Fruit fly (Drosophila melanogaster) whole organism, embryonic: ENCODE measurements around the gene Polr3H.

Source experiments
- Adf1 ChIP-seq: fragments of 200-800 bp; sonication (Bioruptor generic); IDR thresholded peaks from 2 replicates; pipeline ENCODE4 v1.3.6; 2022; ENCODE audit warnings: missing biosample characterization, missing genetic modification characterization
- CG11456 ChIP-seq: fragments of 200-800 bp; sonication (Bioruptor generic); IDR thresholded peaks from 3 replicates; pipeline ENCODE4 v1.3.6; 2022; ENCODE audit warnings: missing biosample characterization, missing genetic modification characterization
- CG12071 ChIP-seq: fragments of 200-800 bp; sonication (Bioruptor generic); optimal IDR thresholded peaks from 3 replicates; lab custom pipeline; 2018; ENCODE audit warnings: missing biosample characterization, mild to moderate bottlenecking, missing genetic modification characterization
- CG12299 ChIP-seq: fragments of 200-800 bp; sonication (Bioruptor generic); optimal IDR thresholded peaks from 2 replicates; lab custom pipeline; 2018; ENCODE audit warnings: missing biosample characterization, mild to moderate bottlenecking, missing genetic modification characterization
- CG12769 ChIP-seq: fragments of 200-800 bp; sonication (Bioruptor generic); optimal IDR thresholded peaks from 2 replicates; lab custom pipeline; 2019; ENCODE audit warnings: missing biosample characterization, mild to moderate bottlenecking, missing genetic modification characterization, moderate library complexity
- CG13894 ChIP-seq: fragments of 200-800 bp; sonication (Bioruptor generic); optimal IDR thresholded peaks from 3 replicates; lab custom pipeline; 2018; ENCODE audit warnings: missing biosample characterization, mild to moderate bottlenecking, missing genetic modification characterization, moderate library complexity
- CG15479 ChIP-seq: fragments of 200-800 bp; sonication (Bioruptor generic); optimal IDR thresholded peaks from 3 replicates; lab custom pipeline; 2019; ENCODE audit warnings: missing biosample characterization, mild to moderate bottlenecking, missing genetic modification characterization, moderate library complexity
- CG16815 ChIP-seq: fragments of 200-800 bp; sonication (Bioruptor generic); optimal IDR thresholded peaks from 3 replicates; lab custom pipeline; 2017; ENCODE audit warnings: missing biosample characterization, mild to moderate bottlenecking, missing genetic modification characterization
- CG1832 ChIP-seq: fragments of 200-800 bp; sonication (Bioruptor generic); optimal IDR thresholded peaks from 2 replicates; lab custom pipeline; 2017; ENCODE audit warnings: missing biosample characterization, mild to moderate bottlenecking, missing genetic modification characterization, inconsistent platforms
- CG18764 ChIP-seq: fragments of 200-800 bp; sonication (Bioruptor generic); optimal IDR thresholded peaks from 3 replicates; lab custom pipeline; 2016; ENCODE audit warnings: missing biosample characterization, missing genetic modification characterization
- CG2120 ChIP-seq: fragments of 200-800 bp; sonication (Bioruptor generic); optimal IDR thresholded peaks from 3 replicates; lab custom pipeline; 2016; ENCODE audit warnings: missing biosample characterization, missing genetic modification characterization
- CG2129 ChIP-seq: fragments of 200-800 bp; sonication (Bioruptor generic); IDR thresholded peaks from 2 replicates; pipeline ENCODE4 v1.3.6; 2022; ENCODE audit warnings: missing biosample characterization, missing genetic modification characterization; ENCODE audit not compliant: partially characterized antibody
- CG32772 ChIP-seq: fragments of 200-800 bp; sonication (Bioruptor generic); IDR thresholded peaks from 2 replicates; pipeline ENCODE4 v1.3.6; 2022; ENCODE audit warnings: missing biosample characterization, missing genetic modification characterization
- CG34422 ChIP-seq: fragments of 200-800 bp; sonication (Bioruptor generic); IDR thresholded peaks from 3 replicates; pipeline ENCODE4 v1.3.6; 2022; ENCODE audit warnings: missing biosample characterization, missing genetic modification characterization
- CG6254 ChIP-seq: fragments of 200-800 bp; sonication (Bioruptor generic); optimal IDR thresholded peaks from 3 replicates; lab custom pipeline; 2017; ENCODE audit warnings: mild to moderate bottlenecking, missing biosample characterization, missing genetic modification reagents, missing genetic modification characterization
- CG6272 ChIP-seq: fragments of 200-800 bp; sonication (Bioruptor generic); IDR thresholded peaks from 2 replicates; pipeline ENCODE4 v1.3.6; 2022; ENCODE audit warnings: missing biosample characterization, missing genetic modification characterization
- CG7357 ChIP-seq: fragments of 200-800 bp; sonication (Bioruptor generic); IDR thresholded peaks from 3 replicates; pipeline ENCODE4 v1.3.6; 2022; ENCODE audit warnings: missing biosample characterization, missing genetic modification characterization
- CG9437 ChIP-seq: fragments of 200-800 bp; sonication (Bioruptor generic); optimal IDR thresholded peaks from 2 replicates; lab custom pipeline; 2018; ENCODE audit warnings: missing biosample characterization, mild to moderate bottlenecking, missing genetic modification characterization
- CG9727 ChIP-seq: fragments of 200-800 bp; sonication (Bioruptor generic); optimal IDR thresholded peaks from 3 replicates; lab custom pipeline; 2017; ENCODE audit warnings: missing biosample characterization, mild to moderate bottlenecking, missing genetic modification characterization
- Dbx ChIP-seq: fragments of 200-800 bp; sonication (Bioruptor generic); IDR thresholded peaks from 3 replicates; pipeline ENCODE4 v1.3.6; 2022; ENCODE audit warnings: missing biosample characterization, missing genetic modification characterization
- Deaf1 ChIP-seq: fragments of 200-800 bp; optimal IDR thresholded peaks from 3 replicates; lab custom pipeline; 2019; ENCODE audit warnings: missing biosample characterization, mild to moderate bottlenecking, missing genetic modification characterization, moderate library complexity
- Drgx ChIP-seq: fragments of 200-800 bp; sonication (Bioruptor generic); IDR thresholded peaks from 2 replicates; pipeline ENCODE4 v1.3.6; 2022; ENCODE audit warnings: missing biosample characterization, missing genetic modification characterization
- E2f1 ChIP-seq: fragments of 200-800 bp; sonication (Bioruptor generic); IDR thresholded peaks from 2 replicates; pipeline ENCODE4 v1.3.6; 2022; ENCODE audit warnings: missing biosample characterization, missing genetic modification characterization
- Hr3 ChIP-seq: fragments of 200-800 bp; sonication (Bioruptor generic); optimal IDR thresholded peaks from 3 replicates; lab custom pipeline; 2016; ENCODE audit warnings: missing biosample characterization, missing genetic modification characterization
- Lim3 ChIP-seq: fragments of 200-800 bp; sonication (Bioruptor generic); IDR thresholded peaks from 2 replicates; pipeline ENCODE4 v1.3.6; 2022; ENCODE audit warnings: missing biosample characterization, missing genetic modification characterization
- MESR4 ChIP-seq: fragments of 200-800 bp; sonication (Bioruptor generic); optimal IDR thresholded peaks from 2 replicates; lab custom pipeline; 2018; ENCODE audit warnings: missing biosample characterization, mild to moderate bottlenecking, missing genetic modification characterization, moderate library complexity
- Mad ChIP-seq: fragments of 200-800 bp; sonication (Bioruptor generic); optimal IDR thresholded peaks from 2 replicates; lab custom pipeline; 2016; ENCODE audit warnings: missing biosample characterization, missing genetic modification characterization
- NC2β ChIP-seq: fragments of 200-800 bp; sonication (Bioruptor generic); optimal IDR thresholded peaks from 2 replicates; lab custom pipeline; 2016; ENCODE audit warnings: missing biosample characterization, missing genetic modification characterization
- Opbp ChIP-seq: fragments of 200-800 bp; sonication (Bioruptor generic); IDR thresholded peaks from 3 replicates; pipeline ENCODE4 v1.3.6; 2022; ENCODE audit warnings: missing biosample characterization, missing genetic modification characterization; ENCODE audit not compliant: partially characterized antibody
- Rfx ChIP-seq: fragments of 200-800 bp; sonication (Bioruptor generic); IDR thresholded peaks from 2 replicates; pipeline ENCODE4 v1.3.6; 2022; ENCODE audit warnings: missing biosample characterization, missing genetic modification characterization
- Sox102F ChIP-seq: fragments of 200-800 bp; sonication (Bioruptor generic); optimal IDR thresholded peaks from 2 replicates; lab custom pipeline; 2018; ENCODE audit warnings: missing biosample characterization, mild to moderate bottlenecking, missing genetic modification characterization, moderate library complexity
- TFAM ChIP-seq: fragments of 200-800 bp; sonication (Bioruptor generic); optimal IDR thresholded peaks from 2 replicates; lab custom pipeline; 2017; ENCODE audit warnings: missing biosample characterization, missing genetic modification characterization, inconsistent platforms
- bigmax ChIP-seq: fragments of 200-800 bp; sonication (Bioruptor generic); optimal IDR thresholded peaks from 2 replicates; lab custom pipeline; 2018; ENCODE audit warnings: missing biosample characterization, mild to moderate bottlenecking, missing genetic modification characterization
- br ChIP-seq: fragments of >200 bp; optimal IDR thresholded peaks from 2 replicates; lab custom pipeline; 2017
- cato ChIP-seq: fragments of 200-800 bp; sonication (Bioruptor generic); optimal IDR thresholded peaks from 2 replicates; lab custom pipeline; 2016; ENCODE audit warnings: missing biosample characterization, missing genetic modification characterization, borderline replicate concordance
- chif ChIP-seq, 2 experiments: fragments of 200-800 bp; sonication (Bioruptor generic); optimal IDR thresholded peaks; 3 replicates each; lab custom pipeline; 2016; ENCODE audit warnings: missing biosample characterization in 2 of 2, missing genetic modification characterization in 2 of 2
- crol ChIP-seq: fragments of 200-800 bp; sonication (Bioruptor generic); IDR thresholded peaks from 2 replicates; pipeline ENCODE4 v1.3.6; 2022; ENCODE audit warnings: missing biosample characterization, missing genetic modification characterization
- exex ChIP-seq: fragments of 200-800 bp; sonication (Bioruptor generic); optimal IDR thresholded peaks from 4 replicates; lab custom pipeline; 2018; ENCODE audit warnings: missing biosample characterization, mild to moderate bottlenecking, missing genetic modification characterization, moderate library complexity
- h ChIP-seq: fragments of >200 bp; optimal IDR thresholded peaks from 2 replicates; lab custom pipeline; 2017
- nerfin-1 ChIP-seq: fragments of 200-800 bp; sonication (Bioruptor generic); optimal IDR thresholded peaks from 3 replicates; lab custom pipeline; 2019; ENCODE audit warnings: missing biosample characterization, mild to moderate bottlenecking, missing genetic modification characterization, moderate library complexity
- onecut ChIP-seq: fragments of 200-800 bp; sonication (Bioruptor generic); IDR thresholded peaks from 2 replicates; pipeline ENCODE4 v1.3.6; 2022; ENCODE audit warnings: missing biosample characterization, missing genetic modification characterization
- pnt ChIP-seq: fragments of 200-800 bp; sonication (Bioruptor generic); optimal IDR thresholded peaks from 3 replicates; lab custom pipeline; 2016; ENCODE audit warnings: missing biosample characterization, missing genetic modification characterization
- run ChIP-seq: fragments of 200-800 bp; sonication (Bioruptor generic); optimal IDR thresholded peaks from 3 replicates; lab custom pipeline; 2018; ENCODE audit warnings: missing biosample characterization, mild to moderate bottlenecking, missing genetic modification characterization

Polr3H gene

dm6 chr3L:11601133-11601532 is 47.4 kb upstream of the Polr3H start (continued):
- TF ChIP-seq CG16815 (GFP tag; lab: Kevin White, UChicago) (no peak), Lim3 (GFP tag; lab: Robert Waterston, UW) (no peak), CG6254 (GFP tag; lab: Kevin White, UChicago) (no peak), Deaf1 (tag; lab: Kevin White, UChicago) (peak; percentile 85), Sox102F (no peak), run (no peak), CG11456 (GFP tag; lab: Robert Waterston, UW) (0 out of 3 replicates have a peak, but pooled peaks have one; percentile 47), Mad (GFP tag; lab: Kevin White, UChicago) (no peak), exex (tag; lab: Kevin White, UChicago) (no peak), CG12769 (tag; lab: Kevin White, UChicago) (no peak), nerfin-1 (tag; lab: Kevin White, UChicago) (no peak), MESR4 (GFP tag; lab: Kevin White, UChicago) (no peak), h (lab: Kevin White, UChicago) (no peak), CG6272 (GFP tag; lab: Robert Waterston, UW) (peak; percentile 31; the same call in 1 of the 2 replicates), pnt (GFP tag; lab: Kevin White, UChicago) (no peak), crol (peak; percentile 82), CG15479 (GFP tag; lab: Kevin White, UChicago) (no peak), CG12299 (tag; lab: Kevin White, UChicago) (no peak), br (lab: Kevin White, UChicago) (no peak), Rfx (GFP tag; lab: Robert Waterston, UW) (no peak), cato (GFP tag; lab: Kevin White, UChicago) (no peak), Drgx (0 out of 2 replicates have a peak, but pooled peaks have one; percentile 11), NC2β (GFP tag; lab: Kevin White, UChicago) (no peak), CG18764 (GFP tag; lab: Kevin White, UChicago) (no peak), Hr3 (no peak), bigmax (GFP tag; lab: Kevin White, UChicago) (no peak), CG9437 (GFP tag; lab: Kevin White, UChicago) (no peak), CG34422 (GFP tag; lab: Robert Waterston, UW) (peak; percentile 28; the same call in 1 of the 3 replicates), E2f1 (GFP tag; lab: Robert Waterston, UW) (no peak), TFAM (GFP tag; lab: Kevin White, UChicago) (no peak), CG9727 (no peak), Dbx (GFP tag; lab: Robert Waterston, UW) (0 out of 3 replicates have a peak, but pooled peaks have one; percentile 11), CG2129 (GFP tag; lab: Robert Waterston, UW) (no peak), CG7357 (GFP tag; lab: Robert Waterston, UW) (0 out of 3 replicates have a peak, but pooled peaks have one; percentile 32), Adf1 (GFP tag; lab: Robert Waterston, UW) (no peak), CG2120 (GFP tag; lab: Kevin White, UChicago) (no peak), Opbp (GFP tag; lab: Robert Waterston, UW) (0 out of 3 replicates have a peak, but pooled peaks have one; percentile 31), onecut (GFP tag; lab: Robert Waterston, UW) (no peak)

- TF ChIP-seq chif (GFP tag; optimal IDR thresholded peaks at IDR 0.05; lab: Kevin White, UChicago), result no peak
- no peak for TF ChIP-seq CG32772
- peak; percentile 12 for TF ChIP-seq CG1832 (GFP tag; lab: Kevin White, UChicago)
- peak; percentile 36 for TF ChIP-seq CG13894 (tag; lab: Kevin White, UChicago)
- TF ChIP-seq onecut (GFP tag; lab: Robert Waterston, UW), result peak; percentile 34; the same call in 1 of the 2 replicates
- peak; percentile 56 for TF ChIP-seq Deaf1 (tag; lab: Kevin White, UChicago)
- TF ChIP-seq CG12071 (GFP tag; lab: Kevin White, UChicago), result peak; percentile 4
Measured at dm6 chr3L:11602040-11602439, 46.5 kb upstream of the Polr3H start.
